Worm (Caenorhabditis elegans) whole organism, young adult: ENCODE measurements around the gene ced-9.

ENCODE experiments used
- F23B12.7 ChIP-seq: sonication (generic microtip); optimal IDR thresholded peaks from 2 replicates; lab custom pipeline; 2017; ENCODE audit warnings: missing genetic modification characterization, mild to moderate bottlenecking, missing compliant biosample characterization, antibody characterized with exemption, moderate library complexity; ENCODE audit not compliant: insufficient read depth
- F39B2.1 ChIP-seq: fragments of 200-800 bp; sonication (Bioruptor generic); IDR thresholded peaks from 2 replicates; pipeline ENCODE4 v1.3.6; 2022; ENCODE audit warnings: missing genetic modification reagents, missing genetic modification characterization, missing compliant biosample characterization
- F57A8.1 ChIP-seq: fragments of 200-800 bp; sonication (Bioruptor generic); optimal IDR thresholded peaks from 2 replicates; lab custom pipeline; 2018; ENCODE audit warnings: mild to moderate bottlenecking, missing genetic modification characterization, moderate library complexity, missing compliant biosample characterization
- Y53G8AR.9 ChIP-seq: fragments of 200-800 bp; sonication (Bioruptor generic); conservative IDR thresholded peaks from 2 replicates; pipeline ENCODE4 v1.3.6; 2022; ENCODE audit warnings: missing genetic modification reagents, missing genetic modification characterization, missing compliant biosample characterization
- Y67H2A.10 ChIP-seq: fragments of 200-800 bp; sonication (Bioruptor generic); conservative IDR thresholded peaks from 2 replicates; pipeline ENCODE4 v1.3.6; 2022; ENCODE audit warnings: missing genetic modification reagents, missing genetic modification characterization, missing compliant biosample characterization
- Y95B8A.8 ChIP-seq: fragments of 200-800 bp; sonication (Bioruptor generic); IDR thresholded peaks from 2 replicates; pipeline ENCODE4 v1.3.6; 2022; ENCODE audit warnings: missing genetic modification reagents, missing genetic modification characterization, missing compliant biosample characterization
- akir-1 ChIP-seq: fragments of 200-800 bp; sonication (Bioruptor generic); optimal IDR thresholded peaks from 2 replicates; lab custom pipeline; 2018; ENCODE audit warnings: mild to moderate bottlenecking, missing genetic modification characterization, moderate library complexity, missing compliant biosample characterization
- ama-1 ChIP-seq, 3 experiments: fragments of 150-350 bp in 1 of 3; sonication (generic microtip) in 2 of 3; optimal IDR thresholded peaks; 2 replicates each; lab custom pipeline; 2014 to 2018; ENCODE audit warnings: missing biosample characterization in 2 of 3, missing genetic modification characterization in 2 of 3, missing genetic modification reagents in 2 of 3
- aptf-2 ChIP-seq: fragments of 200-800 bp; sonication (Bioruptor generic); conservative IDR thresholded peaks from 2 replicates; pipeline ENCODE4 v1.3.6; 2022; ENCODE audit warnings: missing genetic modification reagents, missing genetic modification characterization, missing compliant biosample characterization
- aptf-3 ChIP-seq: fragments of 200-800 bp; sonication (Bioruptor generic); IDR thresholded peaks from 2 replicates; pipeline ENCODE4 v1.3.6; 2022; ENCODE audit warnings: missing genetic modification characterization, missing compliant biosample characterization
- athp-1 ChIP-seq: sonication (generic microtip); optimal IDR thresholded peaks from 2 replicates; lab custom pipeline; 2017; ENCODE audit warnings: mild to moderate bottlenecking, missing genetic modification characterization, missing compliant biosample characterization
- bed-1 ChIP-seq: fragments of 200-800 bp; sonication (Bioruptor generic); IDR thresholded peaks from 2 replicates; pipeline ENCODE4 v1.3.6; 2022; ENCODE audit warnings: missing genetic modification reagents, missing genetic modification characterization, missing compliant biosample characterization
- cebp-1 ChIP-seq, 2 experiments: fragments of 200-800 bp in 1 of 2; sonication (Bioruptor generic) in 1 of 2; sonication (generic microtip) in 1 of 2; IDR thresholded peaks in 1 of 2; optimal IDR thresholded peaks in 1 of 2; 2 replicates each; pipeline versions ENCODE4 v1.3.6 to Lab custom; 2017 to 2022; ENCODE audit warnings: missing compliant biosample characterization in 2 of 2, missing genetic modification characterization in 2 of 2, mild to moderate bottlenecking in 1 of 2, missing genetic modification reagents in 1 of 2, moderate library complexity in 1 of 2
- cebp-2 ChIP-seq: fragments of 200-800 bp; sonication (Bioruptor generic); IDR thresholded peaks from 2 replicates; pipeline ENCODE4 v1.3.6; 2022; ENCODE audit warnings: missing genetic modification characterization, missing compliant biosample characterization
- ceh-27 ChIP-seq: fragments of 200-800 bp; sonication (Bioruptor generic); optimal IDR thresholded peaks from 2 replicates; lab custom pipeline; 2018; ENCODE audit warnings: mild to moderate bottlenecking, missing genetic modification characterization, moderate library complexity, missing compliant biosample characterization
- ceh-58 ChIP-seq: fragments of 200-800 bp; sonication (Bioruptor generic); IDR thresholded peaks from 2 replicates; pipeline ENCODE4 v1.3.6; 2022; ENCODE audit warnings: missing genetic modification characterization, missing compliant biosample characterization
- efl-1 ChIP-seq: fragments of 150-350 bp; optimal IDR thresholded peaks from 2 replicates; lab custom pipeline; 2014; ENCODE audit warnings: missing biosample characterization, missing genetic modification reagents, missing genetic modification characterization
- egl-18 ChIP-seq: fragments of 200-800 bp; sonication (Bioruptor generic); IDR thresholded peaks from 2 replicates; pipeline ENCODE4 v1.3.6; 2022; ENCODE audit warnings: missing genetic modification reagents, missing genetic modification characterization, missing compliant biosample characterization
- egrh-3 ChIP-seq: fragments of 200-800 bp; sonication (Bioruptor generic); IDR thresholded peaks from 2 replicates; pipeline ENCODE4 v1.3.6; 2022; ENCODE audit warnings: missing genetic modification reagents, missing genetic modification characterization, missing compliant biosample characterization
- ets-4 ChIP-seq: fragments of 200-800 bp; sonication (Bioruptor generic); optimal IDR thresholded peaks from 2 replicates; lab custom pipeline; 2018; ENCODE audit warnings: mild to moderate bottlenecking, missing genetic modification characterization, missing compliant biosample characterization
- hmg-1.2 ChIP-seq: fragments of 200-800 bp; sonication (Bioruptor generic); IDR thresholded peaks from 2 replicates; pipeline ENCODE4 v1.3.6; 2022; ENCODE audit warnings: missing genetic modification reagents, missing genetic modification characterization, missing compliant biosample characterization
- hmg-20 ChIP-seq: fragments of 200-800 bp; sonication (Bioruptor generic); IDR thresholded peaks from 2 replicates; pipeline ENCODE4 v1.3.6; 2022; ENCODE audit warnings: missing genetic modification reagents, missing genetic modification characterization, missing compliant biosample characterization
- hsf-1 ChIP-seq: fragments of 200-800 bp; sonication (Bioruptor generic); IDR thresholded peaks from 2 replicates; pipeline ENCODE4 v1.3.6; 2022; ENCODE audit warnings: missing genetic modification reagents, missing genetic modification characterization, missing compliant biosample characterization
- lag-1 ChIP-seq: fragments of 200-800 bp; sonication (Bioruptor generic); IDR thresholded peaks from 2 replicates; pipeline ENCODE4 v1.3.6; 2022; ENCODE audit warnings: missing genetic modification reagents, missing genetic modification characterization, missing compliant biosample characterization
- lin-35 ChIP-seq, 3 experiments: fragments of 150-350 bp in 2 of 3; sonication (generic microtip) in 1 of 3; optimal IDR thresholded peaks; 2 replicates each; lab custom pipeline; 2014 to 2018; ENCODE audit warnings: missing biosample characterization in 3 of 3, missing genetic modification characterization in 3 of 3, missing genetic modification reagents in 3 of 3
- lin-54 ChIP-seq: fragments of 200-800 bp; sonication (Bioruptor generic); optimal IDR thresholded peaks from 2 replicates; lab custom pipeline; 2018; ENCODE audit warnings: mild to moderate bottlenecking, missing genetic modification characterization, missing compliant biosample characterization
- lir-1 ChIP-seq: fragments of 200-800 bp; sonication (Bioruptor generic); conservative IDR thresholded peaks from 2 replicates; pipeline ENCODE4 v1.3.6; 2022; ENCODE audit warnings: missing genetic modification reagents, missing genetic modification characterization, missing compliant biosample characterization
- lsl-1 ChIP-seq: fragments of 200-800 bp; sonication (Bioruptor generic); optimal IDR thresholded peaks from 2 replicates; lab custom pipeline; 2018; ENCODE audit warnings: mild to moderate bottlenecking, missing genetic modification characterization, moderate library complexity, missing compliant biosample characterization
- lsy-27 ChIP-seq: sonication (generic microtip); optimal IDR thresholded peaks from 2 replicates; lab custom pipeline; 2017; ENCODE audit warnings: missing genetic modification characterization, mild to moderate bottlenecking, missing compliant biosample characterization, antibody characterized with exemption, missing genotype, borderline replicate concordance; ENCODE audit not compliant: insufficient read depth
- madf-3 ChIP-seq: fragments of 200-800 bp; sonication (Bioruptor generic); IDR thresholded peaks from 2 replicates; pipeline ENCODE4 v1.3.6; 2022; ENCODE audit warnings: missing genetic modification reagents, missing genetic modification characterization, missing compliant biosample characterization
- madf-8 ChIP-seq: fragments of 200-800 bp; sonication (Bioruptor generic); conservative IDR thresholded peaks from 2 replicates; pipeline ENCODE4 v1.3.6; 2022; ENCODE audit warnings: missing genetic modification reagents, missing genetic modification characterization, missing compliant biosample characterization
- nfya-2 ChIP-seq: fragments of 200-800 bp; sonication (Bioruptor generic); IDR thresholded peaks from 2 replicates; pipeline ENCODE4 v1.3.6; 2022; ENCODE audit warnings: missing genetic modification reagents, missing genetic modification characterization, missing compliant biosample characterization
- nfyb-1 ChIP-seq: fragments of 200-800 bp; sonication (Bioruptor generic); IDR thresholded peaks from 2 replicates; pipeline ENCODE4 v1.3.6; 2022; ENCODE audit warnings: missing genetic modification reagents, missing genetic modification characterization, missing compliant biosample characterization
- nhr-80 ChIP-seq: sonication (generic microtip); optimal IDR thresholded peaks from 2 replicates; lab custom pipeline; 2016; ENCODE audit warnings: missing genetic modification characterization, missing compliant biosample characterization
- pha-4 ChIP-seq: fragments of 150-350 bp; sonication (generic microtip); optimal IDR thresholded peaks from 2 replicates; lab custom pipeline; 2014; ENCODE audit warnings: missing biosample characterization, missing genetic modification reagents, missing genetic modification characterization
- rcor-1 ChIP-seq: fragments of 200-800 bp; sonication (Bioruptor generic); IDR thresholded peaks from 2 replicates; pipeline ENCODE4 v1.3.6; 2022; ENCODE audit warnings: missing genetic modification reagents, missing genetic modification characterization, missing compliant biosample characterization
- sea-2 ChIP-seq: fragments of 200-800 bp; sonication (Bioruptor generic); IDR thresholded peaks from 2 replicates; pipeline ENCODE4 v1.3.6; 2022; ENCODE audit warnings: missing genetic modification characterization, missing compliant biosample characterization
- somi-1 ChIP-seq: fragments of 200-800 bp; sonication (Bioruptor generic); optimal IDR thresholded peaks from 2 replicates; lab custom pipeline; 2018; ENCODE audit warnings: mild to moderate bottlenecking, missing genetic modification characterization, missing compliant biosample characterization
- tbp1 ChIP-seq: fragments of 200-800 bp; sonication (Bioruptor generic); optimal IDR thresholded peaks from 2 replicates; lab custom pipeline; 2018; ENCODE audit warnings: mild to moderate bottlenecking, missing genetic modification characterization, missing compliant biosample characterization
- unc-130 ChIP-seq: sonication (generic microtip); optimal IDR thresholded peaks from 2 replicates; lab custom pipeline; 2016; ENCODE audit warnings: missing genetic modification reagents, missing genetic modification characterization, missing compliant biosample characterization
- xnd-1 ChIP-seq: sonication (generic microtip); optimal IDR thresholded peaks from 2 replicates; lab custom pipeline; 2016; ENCODE audit warnings: missing genotype, missing genetic modification reagents, missing genetic modification characterization, missing compliant biosample characterization
- ztf-18 ChIP-seq: sonication (generic microtip); optimal IDR thresholded peaks from 2 replicates; lab custom pipeline; 2016; ENCODE audit warnings: missing genotype, mild to moderate bottlenecking, missing genetic modification characterization, missing compliant biosample characterization
- ztf-22 ChIP-seq: fragments of 200-800 bp; sonication (Bioruptor generic); optimal IDR thresholded peaks from 2 replicates; lab custom pipeline; 2018; ENCODE audit warnings: mild to moderate bottlenecking, missing genetic modification characterization, moderate library complexity, missing compliant biosample characterization
- ztf-28 ChIP-seq: fragments of 200-800 bp; sonication (Bioruptor generic); IDR thresholded peaks from 2 replicates; pipeline ENCODE4 v1.3.6; 2022; ENCODE audit warnings: missing genetic modification reagents, missing genetic modification characterization, missing compliant biosample characterization

ced-9 gene

ce11 chrIII:10314234-10314633 is 20.7 kb upstream of the ced-9 start:
- TF ChIP-seq nhr-80 = peak; percentile 24
- no peak for TF ChIP-seq hmg-20 (GFP tag; lab: Robert Waterston, UW)
- peak; percentile 0 for TF ChIP-seq ztf-18

ce11 chrIII:10318062-10318609 is 16.8 kb upstream of the ced-9 start, which contains the start of the genes unc-50 and ostf-4:
unc-50 (minus strand) TSS chrIII:10318162.
ostf-4 (minus strand) TSS chrIII:10318559.
- no peak for TF ChIP-seq lin-54 (GFP tag; lab: Kevin White, UChicago)
- TF ChIP-seq Y53G8AR.9 = no peak
- no peak for TF ChIP-seq Y95B8A.8
- TF ChIP-seq tbp1 = no peak
- no peak for TF ChIP-seq nfya-2 (GFP tag; lab: Robert Waterston, UW)
- TF ChIP-seq athp-1 (tag; lab: Kevin White, UChicago) = no peak
- TF ChIP-seq, all 124 proteins: peak for 0

ce11 chrIII:10318755-10319154 is 16.2 kb upstream of the ced-9 start, which contains the start of gene unc-69:
unc-69 (plus strand) TSS chrIII:10318939.
- TF ChIP-seq madf-3 (GFP tag; lab: Robert Waterston, UW) (no peak), F39B2.1 (GFP tag; lab: Robert Waterston, UW) (no peak), hsf-1 (GFP tag; lab: Robert Waterston, UW) (no peak), ztf-22 (no peak), pha-4 (no peak), hmg-1.2 (peak; percentile 95), sea-2 (GFP tag; lab: Robert Waterston, UW) (no peak), ceh-58 (GFP tag; lab: Robert Waterston, UW) (no peak), cebp-1 (GFP tag; IDR thresholded peaks at IDR 0.05; lab: Robert Waterston, UW) (no peak), cebp-1 (tag; optimal IDR thresholded peaks at IDR 0.05; lab: Kevin White, UChicago) (peak; percentile 42), F23B12.7 (peak; percentile 43), cebp-2 (GFP tag; lab: Robert Waterston, UW) (no peak), unc-130 (GFP tag; lab: Kevin White, UChicago) (no peak), Y67H2A.10 (GFP tag; lab: Robert Waterston, UW) (no peak), efl-1 (GFP tag; lab: Kevin White, UChicago) (no peak), lsy-27 (tag; lab: Kevin White, UChicago) (no peak), bed-1 (no peak), ztf-28 (GFP tag; lab: Robert Waterston, UW) (no peak), xnd-1 (tag; lab: Kevin White, UChicago) (no peak), aptf-2 (GFP tag; lab: Robert Waterston, UW) (no peak), lag-1 (no peak), madf-8 (no peak), lin-35 (GFP tag; optimal IDR thresholded peaks at IDR 0.05; lab: Kevin White, UChicago) (peak in 1 of 3 experiments; percentile 26), lir-1 (GFP tag; lab: Robert Waterston, UW) (no peak), lsl-1 (peak; percentile 52), nfyb-1 (no peak), tbp1 (no peak), somi-1 (no peak), F57A8.1 (GFP tag; lab: Kevin White, UChicago) (no peak), akir-1 (GFP tag; lab: Kevin White, UChicago) (no peak), ceh-27 (peak; percentile 48), rcor-1 (GFP tag; lab: Robert Waterston, UW) (no peak), ets-4 (GFP tag; lab: Kevin White, UChicago) (no peak), egrh-3 (no peak), egl-18 (no peak), aptf-3 (no peak), athp-1 (tag; lab: Kevin White, UChicago) (no peak), ama-1 (optimal IDR thresholded peaks at IDR 0.05; lab: Kevin White, UChicago) (no peak), ama-1 (GFP tag; optimal IDR thresholded peaks at IDR 0.05; lab: Kevin White, UChicago) (no peak)
